Worm (Caenorhabditis elegans): Measurements from ENCODE around the gene F11E6.9.
A peak's percentile ranks its signal among the peaks of the same experiment; 100 is the strongest.

F11E6.9 gene

ce11 chrIV:17441260-17441659, 33.9 kb downstream of the F11E6.9 start:
- TF ChIP-seq nhr-10 (tag; optimal IDR thresholded peaks at IDR 0.05) (no peak), F13H6.1 (tag; optimal IDR thresholded peaks at IDR 0.05) (no peak), nhr-25 (tag; optimal IDR thresholded peaks at IDR 0.05) (peak; percentile 50), unc-55 (GFP tag; optimal IDR thresholded peaks at IDR 0.05) (no peak), nhr-237 (tag; optimal IDR thresholded peaks at IDR 0.05) (no peak), nhr-6 (tag; optimal IDR thresholded peaks at IDR 0.05) (no peak), sma-9 (GFP tag; optimal IDR thresholded peaks at IDR 0.05) (peak; percentile 54), sma-9 (tag; optimal IDR thresholded peaks at IDR 0.05) (no peak), mdl-1 (tag; optimal IDR thresholded peaks at IDR 0.05) (no peak)

DNA sequence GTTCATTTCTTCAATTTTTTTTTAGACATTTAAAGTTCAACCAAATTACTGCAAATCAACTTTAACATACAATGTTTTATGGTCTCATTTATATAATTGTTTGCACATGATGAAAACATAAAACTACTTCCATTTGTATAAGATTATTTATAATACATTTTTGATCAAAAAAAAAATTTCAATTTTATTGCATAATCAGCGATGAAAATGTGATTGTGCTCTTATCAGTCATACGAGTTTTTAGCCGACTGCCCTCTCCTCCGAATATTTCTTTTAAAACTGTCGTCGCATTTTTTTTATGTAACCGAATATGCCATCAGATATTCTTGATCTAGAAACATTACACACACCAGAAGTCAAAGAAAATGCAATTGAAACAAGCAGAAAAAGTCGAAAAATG, 34.7 kb downstream of the F11E6.9 start, which contains the start of gene F08A7.1:
Gene F08A7.1, plus strand, starts transcription at position 191 of the 400 bp plus-strand sequence.
- TF ChIP-seq skn-1 (tag; optimal IDR thresholded peaks at IDR 0.05) (no peak), C34F6.9 (tag; optimal IDR thresholded peaks at IDR 0.05) (no peak), gmeb-1 (tag; optimal IDR thresholded peaks at IDR 0.05) (peak; percentile 44), fos-1 (tag; optimal IDR thresholded peaks at IDR 0.05) (peak; percentile 36), ceh-16 (tag; optimal IDR thresholded peaks at IDR 0.05) (no peak)

ce11 chrIV:17440001-17440400, 35.1 kb downstream of the F11E6.9 start, which contains the start of gene C06A12.19:
Gene C06A12.19 (minus strand): TSS chrIV:17440101.
- TF ChIP-seq nhr-237 (tag; optimal IDR thresholded peaks at IDR 0.05) (no peak), nhr-11 (tag; optimal IDR thresholded peaks at IDR 0.05) (no peak), sem-4 (tag; optimal IDR thresholded peaks at IDR 0.05) (no peak), sma-3 (GFP tag; optimal IDR thresholded peaks at IDR 0.05) (no peak), lin-13 (GFP tag; optimal IDR thresholded peaks at IDR 0.05) (no peak), egl-27 (tag; optimal IDR thresholded peaks at IDR 0.05) (no peak), nhr-12 (tag; optimal IDR thresholded peaks at IDR 0.05) (no peak), zag-1 (tag; optimal IDR thresholded peaks at IDR 0.05) (no peak), ZK546.5 (tag; optimal IDR thresholded peaks at IDR 0.05) (no peak), elt-1 (tag; optimal IDR thresholded peaks at IDR 0.05) (no peak), nhr-129 (tag; optimal IDR thresholded peaks at IDR 0.05) (no peak), nhr-23 (tag; optimal IDR thresholded peaks at IDR 0.05) (no peak), crh-2 (tag; optimal IDR thresholded peaks at IDR 0.05) (no peak), nhr-21 (tag; optimal IDR thresholded peaks at IDR 0.05) (no peak)

ce11 chrIV:17437038-17437437, 38.1 kb downstream of the F11E6.9 start, which contains the start of gene C06A12.8:
Gene C06A12.8 (plus strand): TSS chrIV:17437338.
- no peak for TF ChIP-seq crh-2 (tag; optimal IDR thresholded peaks at IDR 0.05)

ce11 chrIV:17436552-17436951, 38.6 kb downstream of the F11E6.9 start, which contains the start of gene gcy-27:
Gene gcy-27 (minus strand): TSS chrIV:17436652.
- TF ChIP-seq nhr-25 (tag; optimal IDR thresholded peaks at IDR 0.05) (no peak), gmeb-1 (tag; optimal IDR thresholded peaks at IDR 0.05) (no peak), unc-62 (GFP tag; optimal IDR thresholded peaks at IDR 0.05) (no peak), nhr-21 (tag; optimal IDR thresholded peaks at IDR 0.05) (no peak), lsy-2 (tag; optimal IDR thresholded peaks at IDR 0.05) (no peak), F13H6.1 (tag; optimal IDR thresholded peaks at IDR 0.05) (no peak), skn-1 (tag; optimal IDR thresholded peaks at IDR 0.05) (no peak), sem-4 (tag; optimal IDR thresholded peaks at IDR 0.05) (no peak), fos-1 (tag; optimal IDR thresholded peaks at IDR 0.05) (no peak)

DNA sequence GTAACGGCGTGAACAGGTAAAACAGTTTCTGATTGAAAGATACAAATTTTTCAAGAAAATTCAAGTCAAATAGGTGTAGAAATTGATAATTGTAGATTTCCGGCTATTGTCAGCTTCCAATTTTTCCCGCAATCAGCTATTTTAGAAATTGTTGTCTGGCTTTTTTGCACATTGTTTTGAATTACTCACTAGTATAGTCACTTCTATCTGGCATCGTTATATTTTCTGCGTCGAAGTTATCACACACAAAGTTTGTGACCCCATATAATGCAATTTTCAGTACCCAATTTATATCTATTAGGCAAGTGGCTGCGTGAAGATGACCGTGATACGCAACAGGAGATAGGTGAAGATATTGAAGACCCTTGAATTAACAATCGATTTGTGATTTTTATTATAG, 39.9 kb downstream of the F11E6.9 start:
- TF ChIP-seq unc-55 (GFP tag; optimal IDR thresholded peaks at IDR 0.05) (no peak), lin-11 (tag; optimal IDR thresholded peaks at IDR 0.05) (no peak), nhr-77 (tag; optimal IDR thresholded peaks at IDR 0.05) (no peak), dmd-4 (tag; optimal IDR thresholded peaks at IDR 0.05) (no peak), lsy-2 (tag; optimal IDR thresholded peaks at IDR 0.05) (no peak), blmp-1 (tag; optimal IDR thresholded peaks at IDR 0.05; ENCODE audit: insufficient read depth) (no peak), nhr-12 (tag; optimal IDR thresholded peaks at IDR 0.05) (no peak), unc-39 (tag; optimal IDR thresholded peaks at IDR 0.05) (no peak), elt-3 (tag; optimal IDR thresholded peaks at IDR 0.05) (no peak), nhr-6 (tag; optimal IDR thresholded peaks at IDR 0.05) (no peak), ZK546.5 (tag; optimal IDR thresholded peaks at IDR 0.05) (no peak), lin-39 (tag; optimal IDR thresholded peaks at IDR 0.05) (no peak), sma-3 (GFP tag; optimal IDR thresholded peaks at IDR 0.05) (no peak), unc-62 (GFP tag; optimal IDR thresholded peaks at IDR 0.05) (no peak), gmeb-1 (tag; optimal IDR thresholded peaks at IDR 0.05) (no peak), alr-1 (tag; optimal IDR thresholded peaks at IDR 0.05) (no peak), F13H6.1 (tag; optimal IDR thresholded peaks at IDR 0.05) (no peak), elt-1 (tag; optimal IDR thresholded peaks at IDR 0.05) (no peak)
